Fruit fly (Drosophila melanogaster): ENCODE data around the gene CG14834.

CG14834 gene

DNA sequence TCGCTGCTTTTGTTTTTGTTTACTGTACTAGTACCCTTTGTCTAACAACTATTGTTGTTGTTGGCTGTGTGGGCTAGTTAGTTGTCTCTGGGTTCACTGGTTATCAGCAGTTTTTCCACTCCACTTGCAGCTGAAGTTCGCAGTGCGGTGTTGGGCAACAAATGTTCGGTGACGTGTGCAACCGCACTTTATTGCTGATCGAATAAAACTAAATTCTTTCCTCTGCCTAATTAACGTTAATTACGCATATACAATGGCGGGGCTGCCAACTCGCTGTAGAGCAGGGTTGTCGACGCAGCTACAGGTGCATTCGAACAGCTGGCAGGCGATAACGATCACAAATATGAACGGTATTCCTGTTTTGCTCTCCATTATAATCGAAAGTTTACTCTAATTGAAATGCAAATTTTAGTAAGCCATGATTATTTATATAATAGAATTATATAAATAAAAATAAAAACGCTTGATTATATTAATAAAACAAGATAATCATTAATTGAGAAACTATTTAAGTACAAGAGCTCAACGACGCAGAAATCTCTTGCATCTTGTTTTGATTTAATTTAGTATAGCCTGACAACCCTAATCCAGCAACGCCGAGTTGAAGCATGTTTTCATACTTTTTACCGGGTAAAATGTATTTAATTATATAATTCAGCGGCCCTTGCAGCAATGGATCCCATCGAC, 18.2 kb downstream of the CG14834 start, which contains the start of the genes mrva, CG42307 and mus312 (continued):
- TF ChIP-seq z (GFP tag; IDR thresholded peaks at IDR 0.05): no peak
- TF ChIP-seq Bteb2 (GFP tag; optimal IDR thresholded peaks at IDR 0.05): peak; percentile 14
- peak; percentile 34 for TF ChIP-seq her (GFP tag; optimal IDR thresholded peaks at IDR 0.05)
- TF ChIP-seq ind (GFP tag; optimal IDR thresholded peaks at IDR 0.05): peak; percentile 86
- TF ChIP-seq sim (GFP tag; IDR thresholded peaks at IDR 0.05): 0 out of 2 replicates have a peak, but pooled peaks have one; percentile 13
- TF ChIP-seq CG7357 (GFP tag; IDR thresholded peaks at IDR 0.05): peak; percentile 79
- TF ChIP-seq odd (GFP tag; optimal IDR thresholded peaks at IDR 0.05): peak; percentile 88
- peak; percentile 89 for TF ChIP-seq CG13624 (GFP tag; optimal IDR thresholded peaks at IDR 0.05)
- peak; percentile 84 for TF ChIP-seq CG12942 (GFP tag; optimal IDR thresholded peaks at IDR 0.05)
- peak; percentile 41 for TF ChIP-seq bab2 (GFP tag; optimal IDR thresholded peaks at IDR 0.05)
- peak; percentile 92 for TF ChIP-seq scrt (GFP tag; optimal IDR thresholded peaks at IDR 0.05)
- TF ChIP-seq CG43689 (GFP tag; IDR thresholded peaks at IDR 0.05): peak; percentile 60
- no peak for TF ChIP-seq tap (tag; optimal IDR thresholded peaks at IDR 0.05)
- TF ChIP-seq CG12391 (tag; optimal IDR thresholded peaks at IDR 0.05): peak; percentile 97
- peak; percentile 80 for TF ChIP-seq H2.0 (GFP tag; IDR thresholded peaks at IDR 0.05)
- peak; percentile 80 for TF ChIP-seq CG15514 (GFP tag; optimal IDR thresholded peaks at IDR 0.05)
- no peak for TF ChIP-seq nerfin-2 (GFP tag; IDR thresholded peaks at IDR 0.05; ENCODE audit: partially characterized antibody)
- peak; percentile 69 for TF ChIP-seq CG14441 (GFP tag; IDR thresholded peaks at IDR 0.05)
- TF ChIP-seq corto (GFP tag; optimal IDR thresholded peaks at IDR 0.05): no peak
- no peak for TF ChIP-seq CG3995 (GFP tag; optimal IDR thresholded peaks at IDR 0.05)
- TF ChIP-seq CG10366 (GFP tag; IDR thresholded peaks at IDR 0.05): peak; percentile 77
- peak; percentile 41; the same call in 1 of the 2 replicates for TF ChIP-seq CG10321 (GFP tag; IDR thresholded peaks at IDR 0.05)
- peak; percentile 96 for TF ChIP-seq CoRest (tag; optimal IDR thresholded peaks at IDR 0.05)
- TF ChIP-seq CG16779 (GFP tag; IDR thresholded peaks at IDR 0.05): no peak
- TF ChIP-seq ATbp (GFP tag; optimal IDR thresholded peaks at IDR 0.05): no peak
- TF ChIP-seq nom (GFP tag; optimal IDR thresholded peaks at IDR 0.05): peak; percentile 78
- no peak for TF ChIP-seq pho (GFP tag; optimal IDR thresholded peaks at IDR 0.05)
- 0 out of 2 replicates have a peak, but pooled peaks have one; percentile 64 for TF ChIP-seq CG6272 (GFP tag; IDR thresholded peaks at IDR 0.05)
- TF ChIP-seq Gsc (GFP tag; IDR thresholded peaks at IDR 0.05): 0 out of 2 replicates have a peak, but pooled peaks have one; percentile 31
- peak; percentile 55 for TF ChIP-seq Taf1 (GFP tag; IDR thresholded peaks at IDR 0.05)
- peak; percentile 29 for TF ChIP-seq CHES-1-like (GFP tag; optimal IDR thresholded peaks at IDR 0.05)
- peak; percentile 62 for TF ChIP-seq Lhr (GFP tag; optimal IDR thresholded peaks at IDR 0.05)
- 0 out of 4 replicates have a peak, but pooled peaks have one; percentile 23 for TF ChIP-seq Gug (GFP tag; IDR thresholded peaks at IDR 0.05)
- TF ChIP-seq gsb-n (tag; optimal IDR thresholded peaks at IDR 0.05): peak; percentile 92
- peak; percentile 49 for TF ChIP-seq Adf1 (GFP tag; IDR thresholded peaks at IDR 0.05)
- TF ChIP-seq jing (GFP tag; optimal IDR thresholded peaks at IDR 0.05): no peak
- TF ChIP-seq CG3838 (GFP tag; optimal IDR thresholded peaks at IDR 0.05): peak; percentile 0
- TF ChIP-seq aop (GFP tag; IDR thresholded peaks at IDR 0.05): no peak
- peak; percentile 77 for TF ChIP-seq Nf-YB (GFP tag; optimal IDR thresholded peaks at IDR 0.05)
- TF ChIP-seq CG13775 (GFP tag; optimal IDR thresholded peaks at IDR 0.05): peak; percentile 93
- TF ChIP-seq CG4424 (GFP tag; optimal IDR thresholded peaks at IDR 0.05): peak; percentile 80
- TF ChIP-seq Rx (GFP tag; IDR thresholded peaks at IDR 0.05): peak; percentile 3; the same call in 1 of the 2 replicates
- TF ChIP-seq CG2116 (GFP tag; optimal IDR thresholded peaks at IDR 0.05): peak; percentile 85
- peak; percentile 74 for TF ChIP-seq CG9215 (GFP tag; IDR thresholded peaks at IDR 0.05)
- peak; percentile 92 for TF ChIP-seq CG9932 (GFP tag; IDR thresholded peaks at IDR 0.05)
- TF ChIP-seq CG1792 (GFP tag; optimal IDR thresholded peaks at IDR 0.05): peak; percentile 28
- no peak for TF ChIP-seq zfh2 (GFP tag; optimal IDR thresholded peaks at IDR 0.05)
- TF ChIP-seq CG13894 (tag; optimal IDR thresholded peaks at IDR 0.05): peak; percentile 94
- peak; percentile 71 for TF ChIP-seq CG18476 (GFP tag; optimal IDR thresholded peaks at IDR 0.05)
- peak; percentile 88 for TF ChIP-seq chinmo (GFP tag; IDR thresholded peaks at IDR 0.05; ENCODE audit: partially characterized antibody)
